Fruit fly (Drosophila melanogaster): ENCODE measurements around the gene f.

The f gene

dm6 chrX:17329933-17330674, 97.4 kb downstream of the f start (continued):
- TF ChIP-seq zf30C (GFP tag; optimal IDR thresholded peaks at IDR 0.05) (no peak), Dfd (GFP tag; optimal IDR thresholded peaks at IDR 0.05) (no peak), Camta (GFP tag; optimal IDR thresholded peaks at IDR 0.05) (no peak), CG12744 (GFP tag; optimal IDR thresholded peaks at IDR 0.05) (no peak), CG8924 (tag; optimal IDR thresholded peaks at IDR 0.05) (peak; percentile 58), Pdp1 (GFP tag; optimal IDR thresholded peaks at IDR 0.05) (peak; percentile 14 to 27), NFAT (GFP tag; IDR thresholded peaks at IDR 0.05) (no peak; the same call in 1 of the 2 replicates), h (optimal IDR thresholded peaks at IDR 0.05) (no peak), CG16779 (GFP tag; IDR thresholded peaks at IDR 0.05) (no peak), MESR4 (GFP tag; optimal IDR thresholded peaks at IDR 0.05) (no peak), Nf-YC (tag; optimal IDR thresholded peaks at IDR 0.05) (peak; percentile 57), CG18011 (GFP tag; optimal IDR thresholded peaks at IDR 0.05) (no peak), btn (GFP tag; optimal IDR thresholded peaks at IDR 0.05) (no peak), CG17568 (GFP tag; optimal IDR thresholded peaks at IDR 0.05) (no peak), Antp (GFP tag; optimal IDR thresholded peaks at IDR 0.05) (no peak), CG12659 (GFP tag; optimal IDR thresholded peaks at IDR 0.05) (peak; percentile 46), Opbp (GFP tag; IDR thresholded peaks at IDR 0.05; ENCODE audit: partially characterized antibody) (no peak), slbo (GFP tag; IDR thresholded peaks at IDR 0.05) (peak; percentile 59), otp (GFP tag; IDR thresholded peaks at IDR 0.05) (no peak), E2f2 (GFP tag; IDR thresholded peaks at IDR 0.05) (no peak), cwo (GFP tag; optimal IDR thresholded peaks at IDR 0.05) (peak; percentile 35), Meics (GFP tag; optimal IDR thresholded peaks at IDR 0.05) (peak; percentile 73), CG12219 (GFP tag; optimal IDR thresholded peaks at IDR 0.05) (peak; percentile 23), E2f1 (GFP tag; IDR thresholded peaks at IDR 0.05) (peak; percentile 33; the same call in 1 of the 2 replicates), caup (GFP tag; optimal IDR thresholded peaks at IDR 0.05; ENCODE audit: severe bottlenecking) (no peak), Sox100B (GFP tag; optimal IDR thresholded peaks at IDR 0.05) (peak; percentile 53), zen2 (GFP tag; IDR thresholded peaks at IDR 0.05; ENCODE audit: partially characterized antibody) (no peak), wek (GFP tag; optimal IDR thresholded peaks at IDR 0.05) (no peak), CG33557 (GFP tag; optimal IDR thresholded peaks at IDR 0.05) (no peak), ato (GFP tag; IDR thresholded peaks at IDR 0.05; ENCODE audit: partially characterized antibody) (no peak), CG7839 (tag; optimal IDR thresholded peaks at IDR 0.05) (peak; percentile 75), Nf-YA (GFP tag; IDR thresholded peaks at IDR 0.05) (no peak), Dip3 (GFP tag; optimal IDR thresholded peaks at IDR 0.05) (peak; percentile 20), CG12942 (GFP tag; optimal IDR thresholded peaks at IDR 0.05) (no peak), CG3281 (GFP tag; optimal IDR thresholded peaks at IDR 0.05) (peak; percentile 74), gcm2 (GFP tag; optimal IDR thresholded peaks at IDR 0.05) (peak; percentile 0), chm (GFP tag; IDR thresholded peaks at IDR 0.05) (no peak), vfl (GFP tag; optimal IDR thresholded peaks at IDR 0.05) (no peak), nerfin-2 (GFP tag; IDR thresholded peaks at IDR 0.05; ENCODE audit: partially characterized antibody) (no peak), Hr39 (optimal IDR thresholded peaks at IDR 0.05) (no peak), CG34224 (GFP tag; IDR thresholded peaks at IDR 0.05; ENCODE audit: partially characterized antibody) (no peak), Sry-δ (GFP tag; optimal IDR thresholded peaks at IDR 0.05) (no peak), CG10959 (GFP tag; IDR thresholded peaks at IDR 0.05) (no peak), CG14050 (GFP tag; IDR thresholded peaks at IDR 0.05) (peak; percentile 15; the same call in 1 of the 3 replicates), Nf-YB (GFP tag; optimal IDR thresholded peaks at IDR 0.05) (peak; percentile 11), CG15479 (GFP tag; optimal IDR thresholded peaks at IDR 0.05) (no peak), CG9797 (GFP tag; optimal IDR thresholded peaks at IDR 0.05) (no peak), CG8281 (tag; optimal IDR thresholded peaks at IDR 0.05) (no peak), ham (GFP tag; IDR thresholded peaks at IDR 0.05) (no peak), Oaz (GFP tag; IDR thresholded peaks at IDR 0.05) (no peak)

All from whole organism, embryonic.